Fruit fly (Drosophila melanogaster) whole organism, adult: ENCODE measurements around the gene Pde1c.
A peak's percentile ranks its signal among the peaks of the same experiment; 100 is the strongest.

Experiments
- CG14711 ChIP-seq: fragments of 200-800 bp; sonication (Bioruptor generic); optimal IDR thresholded peaks from 2 replicates; lab custom pipeline; 2018; ENCODE audit warnings: missing biosample characterization, mild to moderate bottlenecking, missing genetic modification characterization, moderate library complexity
- CG1620 ChIP-seq: fragments of 200-800 bp; sonication (Bioruptor generic); optimal IDR thresholded peaks from 2 replicates; lab custom pipeline; 2016; ENCODE audit warnings: missing biosample characterization, missing genetic modification characterization
- CG5204 ChIP-seq: fragments of 200-800 bp; sonication (Bioruptor generic); optimal IDR thresholded peaks from 2 replicates; lab custom pipeline; 2016; ENCODE audit warnings: missing biosample characterization, missing genetic modification characterization
- CG7045 ChIP-seq: fragments of 200-800 bp; sonication (Bioruptor generic); optimal IDR thresholded peaks from 2 replicates; lab custom pipeline; 2017; ENCODE audit warnings: missing biosample characterization, mild to moderate bottlenecking, missing genetic modification characterization
- CG7101 ChIP-seq: fragments of 200-800 bp; sonication (Bioruptor generic); optimal IDR thresholded peaks from 2 replicates; lab custom pipeline; 2018; ENCODE audit warnings: missing biosample characterization, mild to moderate bottlenecking, missing genetic modification characterization, moderate library complexity
- Clk ChIP-seq: fragments of 200-800 bp; sonication (Bioruptor generic); optimal IDR thresholded peaks from 2 replicates; lab custom pipeline; 2017; ENCODE audit warnings: missing biosample characterization, missing genetic modification characterization
- Hr96 ChIP-seq: fragments of 200-800 bp; sonication (Bioruptor generic); optimal IDR thresholded peaks from 2 replicates; lab custom pipeline; 2016; ENCODE audit warnings: missing biosample characterization, missing genetic modification characterization
- bab1 ChIP-seq: fragments of 200-800 bp; sonication (Bioruptor generic); optimal IDR thresholded peaks from 3 replicates; lab custom pipeline; 2019; ENCODE audit warnings: missing biosample characterization, mild to moderate bottlenecking, missing genetic modification characterization, moderate library complexity
- cnc ChIP-seq, 2 experiments: fragments of >200 bp; optimal IDR thresholded peaks; 2 replicates each; lab custom pipeline; 2017
- kay ChIP-seq: fragments of 200-800 bp; sonication (Bioruptor generic); peaks from one replicate; lab custom pipeline; 2016; ENCODE audit warnings: missing biosample characterization, missing genetic modification characterization, borderline replicate concordance
- ovo ChIP-seq: fragments of 200-800 bp; sonication (Bioruptor generic); optimal IDR thresholded peaks from 2 replicates; lab custom pipeline; 2016; ENCODE audit warnings: missing biosample characterization, missing genetic modification characterization

- no peak for TF ChIP-seq CG1620 (GFP tag; lab: Kevin White, UChicago)
- no peak for TF ChIP-seq CG14711 (tag; lab: Kevin White, UChicago)
- TF ChIP-seq cnc (optimal IDR thresholded peaks at IDR 0.05; lab: Kevin White, UChicago), result no peak
- TF ChIP-seq Clk (GFP tag; lab: Kevin White, UChicago), result no peak
- TF ChIP-seq Hr96, result no peak
- TF ChIP-seq bab1 (GFP tag; lab: Kevin White, UChicago), result no peak
- no peak for TF ChIP-seq CG5204
- peak; percentile 95 for TF ChIP-seq kay (GFP tag; lab: Kevin White, UChicago)
- TF ChIP-seq CG7101 (tag; lab: Kevin White, UChicago), result no peak
- no peak for TF ChIP-seq ovo (GFP tag; lab: Kevin White, UChicago)
- TF ChIP-seq CG7045, result no peak
These were observed 84.1 kb downstream of the Pde1c start for dm6 chr2L:11844278-11844677.
